Fruit fly (Drosophila melanogaster) whole organism, pupa: ENCODE data around the gene CG10621.
A peak's percentile ranks its signal among the peaks of the same experiment; 100 is the strongest.

ENCODE experiments used
- CG10348 ChIP-seq: fragments of 200-800 bp; sonication (Bioruptor generic); IDR thresholded peaks from 2 replicates; pipeline ENCODE4 v1.3.6; 2022; ENCODE audit warnings: missing biosample characterization, missing genetic modification characterization
- CG12605 ChIP-seq: fragments of 200-800 bp; sonication (Bioruptor generic); IDR thresholded peaks from 2 replicates; pipeline ENCODE4 v1.3.6; 2022; ENCODE audit warnings: missing biosample characterization, missing genetic modification characterization
- CG13204 ChIP-seq: fragments of 200-800 bp; sonication (Bioruptor generic); optimal IDR thresholded peaks from 2 replicates; lab custom pipeline; 2018; ENCODE audit warnings: missing biosample characterization, mild to moderate bottlenecking, missing genetic modification characterization, moderate library complexity
- CG14655 ChIP-seq: fragments of 200-800 bp; sonication (Bioruptor generic); optimal IDR thresholded peaks from 3 replicates; lab custom pipeline; 2017; ENCODE audit warnings: mild to moderate bottlenecking, missing biosample characterization, missing genetic modification reagents, missing genetic modification characterization
- CG15710 ChIP-seq: fragments of 200-800 bp; sonication (Bioruptor generic); optimal IDR thresholded peaks from 2 replicates; lab custom pipeline; 2018; ENCODE audit warnings: missing biosample characterization, mild to moderate bottlenecking, missing genetic modification characterization, moderate library complexity
- CG17806 ChIP-seq: fragments of 200-800 bp; sonication (Bioruptor generic); optimal IDR thresholded peaks from 2 replicates; lab custom pipeline; 2018; ENCODE audit warnings: missing biosample characterization, mild to moderate bottlenecking, missing genetic modification characterization, moderate library complexity
- CG32121 ChIP-seq: fragments of 200-800 bp; sonication (Bioruptor generic); IDR thresholded peaks from 2 replicates; pipeline ENCODE4 v1.3.6; 2022; ENCODE audit warnings: missing biosample characterization, missing genetic modification characterization
- CG34367 ChIP-seq: fragments of 200-800 bp; sonication (Bioruptor generic); optimal IDR thresholded peaks from 2 replicates; lab custom pipeline; 2018; ENCODE audit warnings: missing biosample characterization, mild to moderate bottlenecking, missing genetic modification characterization
- CG4496 ChIP-seq: fragments of 200-800 bp; sonication (Bioruptor generic); IDR thresholded peaks from 3 replicates; pipeline ENCODE4 v1.3.6; 2022; ENCODE audit warnings: missing biosample characterization, missing genetic modification characterization
- CG8159 ChIP-seq: fragments of 200-800 bp; sonication (Bioruptor generic); optimal IDR thresholded peaks from 3 replicates; lab custom pipeline; 2018; ENCODE audit warnings: missing biosample characterization, mild to moderate bottlenecking, missing genetic modification characterization, moderate library complexity
- CG8301 ChIP-seq: fragments of 200-800 bp; sonication (Bioruptor generic); optimal IDR thresholded peaks from 2 replicates; lab custom pipeline; 2018; ENCODE audit warnings: missing biosample characterization, mild to moderate bottlenecking, missing genetic modification characterization
- CG9948 ChIP-seq: fragments of 200-800 bp; sonication (Bioruptor generic); optimal IDR thresholded peaks from 2 replicates; lab custom pipeline; 2018; ENCODE audit warnings: missing biosample characterization, mild to moderate bottlenecking, missing genetic modification characterization, moderate library complexity
- D1 ChIP-seq: fragments of 200-800 bp; sonication (Bioruptor generic); optimal IDR thresholded peaks from 2 replicates; lab custom pipeline; 2018; ENCODE audit warnings: missing biosample characterization, mild to moderate bottlenecking, missing genetic modification characterization, moderate library complexity
- EcR ChIP-seq: fragments of 200-800 bp; sonication (Bioruptor generic); optimal IDR thresholded peaks from 3 replicates; lab custom pipeline; 2019; ENCODE audit warnings: missing biosample characterization, missing genetic modification characterization, mild to moderate bottlenecking, moderate library complexity, missing genetic modification reagents
- Ets98B ChIP-seq: fragments of 200-800 bp; sonication (Bioruptor generic); IDR thresholded peaks from 2 replicates; pipeline ENCODE4 v1.3.6; 2022; ENCODE audit warnings: missing biosample characterization, missing genetic modification characterization
- Pif1A ChIP-seq: fragments of 200-800 bp; sonication (Bioruptor generic); optimal IDR thresholded peaks from 3 replicates; lab custom pipeline; 2016; ENCODE audit warnings: missing biosample characterization, missing genetic modification characterization
- Pif1B ChIP-seq: fragments of 200-800 bp; sonication (Bioruptor generic); optimal IDR thresholded peaks from 3 replicates; lab custom pipeline; 2016; ENCODE audit warnings: missing biosample characterization, missing genetic modification characterization
- Snoo ChIP-seq: fragments of 200-800 bp; sonication (Bioruptor generic); optimal IDR thresholded peaks from 3 replicates; lab custom pipeline; 2017; ENCODE audit warnings: missing biosample characterization, mild to moderate bottlenecking, missing genetic modification characterization, inconsistent platforms
- fd96Ca ChIP-seq: fragments of 200-800 bp; sonication (Bioruptor generic); IDR thresholded peaks from 3 replicates; pipeline ENCODE4 v1.3.6; 2022; ENCODE audit warnings: missing biosample characterization, missing genetic modification characterization
- gl ChIP-seq: fragments of 200-800 bp; sonication (Bioruptor generic); optimal IDR thresholded peaks from 2 replicates; lab custom pipeline; 2018; ENCODE audit warnings: missing biosample characterization, mild to moderate bottlenecking, missing genetic modification characterization
- rn ChIP-seq: fragments of 200-800 bp; sonication (Bioruptor generic); IDR thresholded peaks from 2 replicates; pipeline ENCODE4 v1.3.6; 2022; ENCODE audit warnings: missing biosample characterization, missing genetic modification characterization

CG10621 gene

dm6 chr2L:18980982-18981381 lies 26.8 kb upstream of the CG10621 start:
- TF ChIP-seq EcR (GFP tag; lab: Kevin White, UChicago) (no peak), Ets98B (GFP tag; lab: Robert Waterston, UW) (peak; percentile 47; the same call in 1 of the 2 replicates), rn (no peak), CG34367 (no peak), CG8301 (tag; lab: Kevin White, UChicago) (peak; percentile 29), CG32121 (GFP tag; lab: Robert Waterston, UW) (no peak), CG15710 (no peak), gl (no peak), CG4496 (GFP tag; lab: Robert Waterston, UW) (peak; percentile 71), CG12605 (GFP tag; lab: Robert Waterston, UW) (no peak), CG9948 (tag; lab: Kevin White, UChicago) (no peak), Snoo (no peak), Pif1A (GFP tag; lab: Kevin White, UChicago) (no peak), Pif1B (GFP tag; lab: Kevin White, UChicago) (no peak), CG13204 (GFP tag; lab: Kevin White, UChicago) (no peak), CG10348 (GFP tag; lab: Robert Waterston, UW) (no peak), CG8159 (tag; lab: Kevin White, UChicago) (no peak), D1 (tag; lab: Kevin White, UChicago) (no peak), CG17806 (no peak), fd96Ca (GFP tag; lab: Robert Waterston, UW) (no peak), CG14655 (GFP tag; lab: Kevin White, UChicago) (peak; percentile 26)

dm6 chr2L:18979407-18979806 lies 25.2 kb upstream of the CG10621 start:
- TF ChIP-seq Snoo (no peak), EcR (GFP tag; lab: Kevin White, UChicago) (peak; percentile 52), fd96Ca (GFP tag; lab: Robert Waterston, UW) (no peak)
- TF ChIP-seq, all 21 proteins: peak for 1

- TF ChIP-seq gl (no peak), CG34367 (no peak)
These were observed 24.7 kb upstream of the CG10621 start for dm6 chr2L:18978923-18979322.

- TF ChIP-seq CG14655 (GFP tag; lab: Kevin White, UChicago), result no peak
- TF ChIP-seq fd96Ca (GFP tag; lab: Robert Waterston, UW), result no peak
- TF ChIP-seq CG9948 (tag; lab: Kevin White, UChicago), result no peak
- no peak for TF ChIP-seq CG32121 (GFP tag; lab: Robert Waterston, UW)
- no peak for TF ChIP-seq Snoo
- no peak for TF ChIP-seq gl
- no peak for TF ChIP-seq Ets98B (GFP tag; lab: Robert Waterston, UW)
- TF ChIP-seq CG4496 (GFP tag; lab: Robert Waterston, UW), result no peak
- no peak for TF ChIP-seq CG8301 (tag; lab: Kevin White, UChicago)
- no peak for TF ChIP-seq Pif1B (GFP tag; lab: Kevin White, UChicago)
- TF ChIP-seq CG17806, result no peak
- TF ChIP-seq rn, result no peak
These were observed 22.5 kb upstream of the CG10621 start for dm6 chr2L:18976749-18977148.

dm6 chr2L:18974063-18974779 lies 20.0 kb upstream of the CG10621 start, which contains the start of the genes L2HGDH and CG10431:
L2HGDH (minus strand) TSS chr2L:18974448.
CG10431 (plus strand) TSS chr2L:18974710.
- TF ChIP-seq fd96Ca (GFP tag; lab: Robert Waterston, UW), result no peak
- no peak for TF ChIP-seq rn
- TF ChIP-seq CG15710, result peak; percentile 56
- TF ChIP-seq CG32121 (GFP tag; lab: Robert Waterston, UW), result no peak
- no peak for TF ChIP-seq D1 (tag; lab: Kevin White, UChicago)
- TF ChIP-seq Pif1B (GFP tag; lab: Kevin White, UChicago), result no peak
- TF ChIP-seq Pif1A (GFP tag; lab: Kevin White, UChicago), result no peak
- peak; percentile 43 for TF ChIP-seq CG9948 (tag; lab: Kevin White, UChicago)
- TF ChIP-seq CG8301 (tag; lab: Kevin White, UChicago), result peak; percentile 38
- TF ChIP-seq CG12605 (GFP tag; lab: Robert Waterston, UW), result no peak
- peak; percentile 50 for TF ChIP-seq CG17806
- peak; percentile 36 for TF ChIP-seq EcR (GFP tag; lab: Kevin White, UChicago)
- TF ChIP-seq CG34367, result no peak
- TF ChIP-seq CG4496 (GFP tag; lab: Robert Waterston, UW), result no peak
- TF ChIP-seq CG8159 (tag; lab: Kevin White, UChicago), result peak; percentile 64
- TF ChIP-seq CG14655 (GFP tag; lab: Kevin White, UChicago), result no peak
- TF ChIP-seq Snoo, result peak; percentile 59
- TF ChIP-seq CG13204 (GFP tag; lab: Kevin White, UChicago), result no peak
- TF ChIP-seq CG10348 (GFP tag; lab: Robert Waterston, UW), result no peak
- no peak for TF ChIP-seq gl
- peak; percentile 13 for TF ChIP-seq Ets98B (GFP tag; lab: Robert Waterston, UW)

dm6 chr2L:18968370-18969105 lies 14.3 kb upstream of the CG10621 start, which contains the start of the genes Nak and Tango6:
Nak (minus strand) TSS chr2L:18968744.
Tango6 (plus strand) TSS chr2L:18969028.
- TF ChIP-seq CG17806 (no peak), CG8159 (tag; lab: Kevin White, UChicago) (peak; percentile 33), CG8301 (tag; lab: Kevin White, UChicago) (no peak), D1 (tag; lab: Kevin White, UChicago) (no peak), EcR (GFP tag; lab: Kevin White, UChicago) (peak; percentile 27), CG15710 (peak; percentile 25)
- TF ChIP-seq, all 21 proteins: peak for 3
